Worm (Caenorhabditis elegans): ENCODE data around the gene sssh-1.

The sssh-1 gene

DNA sequence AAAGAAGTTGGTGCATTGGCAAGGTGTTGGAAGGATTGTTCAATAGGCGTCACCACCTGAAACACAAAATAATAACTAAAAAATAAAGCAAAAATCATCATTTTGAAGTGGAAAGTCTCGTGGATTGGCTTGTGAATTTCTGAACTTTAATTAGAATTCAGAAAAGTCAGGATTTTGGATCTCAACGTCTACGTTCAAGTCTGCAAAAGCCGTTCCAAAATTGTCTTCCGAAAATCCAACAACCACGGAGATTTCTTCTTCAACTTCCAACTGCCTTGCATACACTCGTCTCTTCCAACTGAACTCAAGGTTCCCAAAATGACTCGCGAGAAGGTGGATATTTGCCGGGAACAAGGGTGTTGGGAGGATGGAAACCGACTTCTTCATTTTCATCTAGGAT, 10.0 kb upstream of the sssh-1 start, which contains the start of gene C27C12.3:
Gene C27C12.3 (minus strand): TSS at position 101 of the 400 bp plus-strand sequence.
- TF ChIP-seq lin-54 (GFP tag; optimal IDR thresholded peaks at IDR 0.05) (no peak), die-1 (tag; optimal IDR thresholded peaks at IDR 0.05) (no peak), mcd-1 (GFP tag; IDR thresholded peaks at IDR 0.05) (no peak), bed-2 (GFP tag; IDR thresholded peaks at IDR 0.05) (no peak), pha-4 (tag; optimal IDR thresholded peaks at IDR 0.05) (no peak)

ce11 chrX:14868200-14868599, 7.6 kb upstream of the sssh-1 start, which contains the start of gene F31F6.1:
F31F6.1 (minus strand) TSS chrX:14868300.
- TF ChIP-seq hlh-12 (tag; optimal IDR thresholded peaks at IDR 0.05), result no peak
- TF ChIP-seq hsf-1 (GFP tag; IDR thresholded peaks at IDR 0.05), result no peak
- TF ChIP-seq rpc-1 (optimal IDR thresholded peaks at IDR 0.05), result no peak
- TF ChIP-seq rpc-1 (tag; optimal IDR thresholded peaks at IDR 0.05), result no peak
- no peak for TF ChIP-seq nfya-2 (GFP tag; IDR thresholded peaks at IDR 0.05)
- no peak for TF ChIP-seq tbx-9 (tag; optimal IDR thresholded peaks at IDR 0.05; ENCODE audit: borderline replicate concordance)
- TF ChIP-seq B0019.2 (GFP tag; conservative IDR thresholded peaks at IDR 0.05), result no peak
- TF ChIP-seq Y53F4B.3 (GFP tag; IDR thresholded peaks at IDR 0.05), result no peak
- TF ChIP-seq die-1 (tag; optimal IDR thresholded peaks at IDR 0.05), result no peak
- TF ChIP-seq ztf-22 (GFP tag; optimal IDR thresholded peaks at IDR 0.05), result no peak
- no peak for TF ChIP-seq ceh-58 (GFP tag; IDR thresholded peaks at IDR 0.05)
- TF ChIP-seq madf-10 (tag; optimal IDR thresholded peaks at IDR 0.05), result no peak
- TF ChIP-seq let-607 (tag; optimal IDR thresholded peaks at IDR 0.05), result no peak
- no peak for TF ChIP-seq snpc-3.4 (tag; optimal IDR thresholded peaks at IDR 0.05)
- TF ChIP-seq madf-6 (GFP tag; IDR thresholded peaks at IDR 0.05), result no peak

DNA sequence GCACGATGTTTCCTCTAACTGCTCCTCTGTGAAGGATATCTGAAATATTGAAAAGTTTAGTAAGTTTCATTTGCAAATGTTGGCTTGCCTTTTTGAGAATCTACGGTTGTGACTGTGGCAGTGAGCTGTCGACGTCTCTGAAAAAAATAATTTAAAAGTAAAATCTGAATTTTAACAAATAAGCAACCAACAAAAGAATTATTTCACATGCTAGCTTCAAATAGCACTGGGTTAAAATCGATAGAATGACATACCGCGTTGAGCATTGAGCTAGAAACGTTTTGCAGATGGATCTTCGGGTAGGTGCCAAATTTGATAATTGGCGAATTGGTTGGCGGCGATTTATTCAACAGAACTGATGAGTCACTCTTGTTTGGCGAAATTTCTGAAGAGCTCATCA, 4.0 kb upstream of the sssh-1 start, which contains the start of gene F31F6.2:
Gene F31F6.2 (minus strand): TSS at position 101 of the 400 bp plus-strand sequence.
- TF ChIP-seq B0035.1 (tag; optimal IDR thresholded peaks at IDR 0.05) (no peak), madf-6 (GFP tag; IDR thresholded peaks at IDR 0.05) (no peak), sdz-38 (tag; optimal IDR thresholded peaks at IDR 0.05) (no peak), nfya-1 (tag; optimal IDR thresholded peaks at IDR 0.05; ENCODE audit: borderline replicate concordance, insufficient read depth) (no peak), ceh-40 (GFP tag; IDR thresholded peaks at IDR 0.05) (no peak), ets-4 (GFP tag; optimal IDR thresholded peaks at IDR 0.05) (no peak), dpff-1 (tag; optimal IDR thresholded peaks at IDR 0.05) (no peak), madf-10 (tag; optimal IDR thresholded peaks at IDR 0.05) (no peak), hmg-20 (GFP tag; IDR thresholded peaks at IDR 0.05) (no peak), mxl-1 (tag; optimal IDR thresholded peaks at IDR 0.05) (no peak), attf-3 (GFP tag; conservative IDR thresholded peaks at IDR 0.05) (no peak), let-607 (tag; optimal IDR thresholded peaks at IDR 0.05) (no peak), lsy-27 (tag; optimal IDR thresholded peaks at IDR 0.05; ENCODE audit: borderline replicate concordance, insufficient read depth) (no peak), lsl-1 (GFP tag; optimal IDR thresholded peaks at IDR 0.05) (no peak), egl-44 (GFP tag; IDR thresholded peaks at IDR 0.05) (no peak)

- 0 out of 2 replicates have a peak, but pooled peaks have one; percentile 8 for TF ChIP-seq madf-8 (GFP tag; conservative IDR thresholded peaks at IDR 0.05)
- TF ChIP-seq mcd-1 (GFP tag; IDR thresholded peaks at IDR 0.05), result peak; percentile 46
- no peak for TF ChIP-seq nfya-1 (tag; optimal IDR thresholded peaks at IDR 0.05; ENCODE audit: borderline replicate concordance, insufficient read depth)
- no peak for TF ChIP-seq bed-1 (GFP tag; IDR thresholded peaks at IDR 0.05)
- TF ChIP-seq dpl-1 (GFP tag; optimal IDR thresholded peaks at IDR 0.05), result peak; percentile 38
- TF ChIP-seq ccch-3 (GFP tag; optimal IDR thresholded peaks at IDR 0.05), result no peak
- TF ChIP-seq lin-26 (GFP tag; IDR thresholded peaks at IDR 0.05), result no peak
- TF ChIP-seq efl-1 (GFP tag; optimal IDR thresholded peaks at IDR 0.05), result peak; percentile 73
- TF ChIP-seq madf-6 (GFP tag; IDR thresholded peaks at IDR 0.05), result peak; percentile 65
- TF ChIP-seq F22D6.2 (tag; optimal IDR thresholded peaks at IDR 0.05), result no peak
- no peak for TF ChIP-seq K12H6.12 (tag; optimal IDR thresholded peaks at IDR 0.05)
Observed at ce11 chrX:14872817-14873469, 2.8 kb upstream of the sssh-1 start, which contains the start of gene F31F6.3. F31F6.3 (minus strand) TSS chrX:14872867.
